Fruit fly (Drosophila melanogaster) whole organism, wandering third instar larva: ENCODE results near the gene barr.

Experiments used
- GATAd ChIP-seq: sonication (Bioruptor generic); optimal IDR thresholded peaks from 2 replicates; lab custom pipeline; 2016; ENCODE audit warnings: missing biosample characterization, missing genetic modification characterization
- N ChIP-seq: fragments of >200 bp; optimal IDR thresholded peaks from 2 replicates; lab custom pipeline; 2018; ENCODE audit warnings: missing biosample characterization, missing external identifiers, missing genetic modification characterization
- dmrt93B ChIP-seq: fragments of 200-800 bp; sonication (Bioruptor generic); optimal IDR thresholded peaks from 2 replicates; lab custom pipeline; 2018; ENCODE audit warnings: missing biosample characterization, mild to moderate bottlenecking, missing genetic modification characterization
- fru ChIP-seq: fragments of 200-800 bp; sonication (Bioruptor generic); optimal IDR thresholded peaks from 3 replicates; lab custom pipeline; 2016; ENCODE audit warnings: missing biosample characterization, mild to moderate bottlenecking, missing genetic modification characterization
- jim ChIP-seq: fragments of 175-275, 200-325 bp; sonication (Bioruptor generic); optimal IDR thresholded peaks from 2 replicates; lab custom pipeline; 2016; ENCODE audit warnings: missing biosample characterization, mild to moderate bottlenecking, missing genetic modification characterization
- psq ChIP-seq: fragments of 200-800 bp; sonication (Bioruptor generic); optimal IDR thresholded peaks from 3 replicates; lab custom pipeline; 2017; ENCODE audit warnings: missing biosample characterization, mild to moderate bottlenecking, missing genetic modification characterization, moderate library complexity
- tai ChIP-seq: sonication (Bioruptor generic); optimal IDR thresholded peaks from 2 replicates; lab custom pipeline; 2016; ENCODE audit warnings: missing biosample characterization, missing genetic modification characterization
- usp ChIP-seq: fragments of >200 bp; optimal IDR thresholded peaks from 2 replicates; lab custom pipeline; 2017; ENCODE audit warnings: missing biosample characterization, missing genetic modification characterization

DNA sequence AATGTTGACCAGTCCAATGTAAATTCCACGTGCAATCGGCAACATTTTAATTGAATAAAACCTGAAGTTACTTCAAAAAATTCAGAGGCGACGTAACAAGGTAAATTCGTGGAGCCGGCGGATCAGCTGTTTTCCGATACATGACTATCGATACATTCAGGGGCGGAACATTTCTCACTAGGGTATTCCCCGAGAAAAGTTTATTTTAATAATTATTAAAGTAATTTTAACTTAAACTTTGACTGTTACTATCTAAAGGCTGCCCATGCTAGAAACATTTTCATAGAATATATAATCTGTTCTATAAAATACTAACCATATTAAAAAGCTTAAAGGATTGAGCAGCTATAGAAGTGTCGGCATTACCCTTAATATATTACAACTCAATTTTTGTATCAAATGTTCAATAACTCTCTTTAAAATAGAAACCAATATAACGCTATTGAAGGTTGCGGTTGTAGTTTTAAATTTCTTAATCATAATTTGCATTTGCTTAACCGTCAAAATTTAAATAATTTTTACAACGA, 36.0 kb upstream of the barr start, which contains the start of the genes mRpS18B and Kua:
- TF ChIP-seq fru (GFP tag; lab: Kevin White, UChicago) = no peak
- TF ChIP-seq dmrt93B = no peak
- TF ChIP-seq psq = peak; percentile 6
- TF ChIP-seq usp (GFP tag; lab: Kevin White, UChicago) = no peak
- TF ChIP-seq N (GFP tag; lab: Kevin White, UChicago) = no peak
- TF ChIP-seq GATAd (GFP tag; lab: Kevin White, UChicago) = no peak
- TF ChIP-seq jim (GFP tag; lab: Kevin White, UChicago) = no peak
- TF ChIP-seq tai (GFP tag; lab: Kevin White, UChicago) = no peak
